Fruit fly (Drosophila melanogaster): ENCODE data around the gene primo-2.

- TF ChIP-seq Xrp1 (GFP tag; IDR thresholded peaks at IDR 0.05): peak; percentile 58
- no peak for TF ChIP-seq psq (GFP tag; optimal IDR thresholded peaks at IDR 0.05)
- TF ChIP-seq CG4282 (GFP tag; optimal IDR thresholded peaks at IDR 0.05): no peak
- no peak for TF ChIP-seq CG1603 (tag; optimal IDR thresholded peaks at IDR 0.05)
- no peak for TF ChIP-seq CG17186 (GFP tag; optimal IDR thresholded peaks at IDR 0.05)
- TF ChIP-seq PHDP (tag; optimal IDR thresholded peaks at IDR 0.05): peak; percentile 45
- no peak for TF ChIP-seq CG7928 (GFP tag; optimal IDR thresholded peaks at IDR 0.05)
- peak; percentile 21 for TF ChIP-seq fd102C (GFP tag; optimal IDR thresholded peaks at IDR 0.05)
- TF ChIP-seq chm (GFP tag; IDR thresholded peaks at IDR 0.05): no peak
- no peak for TF ChIP-seq CG10959 (GFP tag; IDR thresholded peaks at IDR 0.05)
- TF ChIP-seq HmgD (GFP tag; optimal IDR thresholded peaks at IDR 0.05): no peak
Measured at dm6 chr3R:13713541-13713940, 1.9 kb upstream of the primo-2 start.

Data from whole organism, embryonic.